Worm (Caenorhabditis elegans) whole organism, late embryonic: ENCODE measurements around the gene rol-8.

Experiments
- C38D4.7 ChIP-seq: fragments of 200-800 bp; sonication (Bioruptor generic); optimal IDR thresholded peaks from 2 replicates; lab custom pipeline; 2018; ENCODE audit warnings: mild to moderate bottlenecking, missing genetic modification characterization, moderate library complexity, missing compliant biosample characterization
- K09A11.1 ChIP-seq: sonication (generic microtip); optimal IDR thresholded peaks from 2 replicates; lab custom pipeline; 2017; ENCODE audit warnings: antibody characterized with exemption, mild to moderate bottlenecking, missing genetic modification characterization, missing compliant biosample characterization; ENCODE audit not compliant: insufficient read depth
- ama-1 ChIP-seq: fragments of 150-350 bp; optimal IDR thresholded peaks from 2 replicates; lab custom pipeline; 2014
- ceh-45 ChIP-seq: fragments of 200-800 bp; sonication (Bioruptor generic); IDR thresholded peaks from 2 replicates; pipeline ENCODE4 v1.3.6; 2022; ENCODE audit warnings: missing genetic modification reagents, missing genetic modification characterization, missing compliant biosample characterization
- ceh-9 ChIP-seq: sonication (generic microtip); optimal IDR thresholded peaks from 2 replicates; lab custom pipeline; 2016; ENCODE audit warnings: mild to moderate bottlenecking, missing genetic modification characterization, inconsistent platforms, missing compliant biosample characterization
- dmd-4 ChIP-seq: sonication (generic microtip); optimal IDR thresholded peaks from 2 replicates; lab custom pipeline; 2016; ENCODE audit warnings: borderline replicate concordance, missing genetic modification characterization, missing compliant biosample characterization
- fkh-10 ChIP-seq: fragments of 150-350 bp; optimal IDR thresholded peaks from 2 replicates; lab custom pipeline; 2014; ENCODE audit warnings: missing biosample characterization, missing genetic modification reagents, missing genetic modification characterization
- lin-11 ChIP-seq: fragments of 200-800 bp; sonication (Bioruptor generic); optimal IDR thresholded peaks from 2 replicates; lab custom pipeline; 2018; ENCODE audit warnings: mild to moderate bottlenecking, missing genetic modification characterization, missing compliant biosample characterization
- pha-2 ChIP-seq: sonication (generic microtip); optimal IDR thresholded peaks from 2 replicates; lab custom pipeline; 2017; ENCODE audit warnings: mild to moderate bottlenecking, missing genetic modification characterization, missing compliant biosample characterization
- pqm-1 ChIP-seq: sonication (generic microtip); optimal IDR thresholded peaks from 2 replicates; lab custom pipeline; 2016; ENCODE audit warnings: missing genetic modification characterization, missing compliant biosample characterization
- tbx-2 ChIP-seq: sonication (generic microtip); optimal IDR thresholded peaks from 2 replicates; lab custom pipeline; 2016; ENCODE audit warnings: missing genetic modification characterization, missing compliant biosample characterization
- unc-55 ChIP-seq: sonication (generic microtip); optimal IDR thresholded peaks from 2 replicates; lab custom pipeline; 2017; ENCODE audit warnings: missing biosample characterization, missing genetic modification reagents, missing genetic modification characterization

DNA sequence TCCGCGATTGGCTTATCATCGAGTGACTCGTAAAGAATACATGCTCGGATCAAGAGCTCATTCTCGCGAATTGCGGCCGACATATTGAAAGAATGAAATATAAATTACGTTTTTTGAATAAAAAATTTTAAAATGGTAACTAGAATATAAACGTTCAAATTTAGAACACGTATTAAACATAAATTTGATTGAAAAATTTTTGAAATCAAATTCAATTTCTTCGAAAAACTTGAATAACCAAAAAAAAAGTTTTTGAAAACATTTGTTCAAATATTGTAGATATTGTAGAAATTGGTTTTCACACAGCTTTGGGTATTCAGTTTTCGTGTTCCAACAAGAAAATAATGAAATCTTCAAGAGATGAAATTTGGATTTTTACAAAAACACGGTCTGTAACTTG is 4.1 kb downstream of the rol-8 start, which contains the start of gene fbxa-224:
- TF ChIP-seq pqm-1: no peak
- TF ChIP-seq tbx-2 (tag; lab: Kevin White, UChicago): no peak
- no peak for TF ChIP-seq lin-11 (tag; lab: Kevin White, UChicago)
- TF ChIP-seq fkh-10 (GFP tag; lab: Kevin White, UChicago): no peak
- no peak for TF ChIP-seq unc-55
- TF ChIP-seq ceh-45 (GFP tag; lab: Robert Waterston, UW): no peak
- no peak for TF ChIP-seq C38D4.7 (GFP tag; lab: Kevin White, UChicago)
- no peak for TF ChIP-seq dmd-4 (tag; lab: Kevin White, UChicago)
- TF ChIP-seq ama-1 (lab: Kevin White, UChicago): no peak
- no peak for TF ChIP-seq ceh-9 (tag; lab: Kevin White, UChicago)
- no peak for TF ChIP-seq K09A11.1 (tag; lab: Kevin White, UChicago)
- TF ChIP-seq pha-2 (tag; lab: Kevin White, UChicago): no peak
